Fruit fly (Drosophila melanogaster): Measurements from ENCODE around the gene CG10510.

DNA sequence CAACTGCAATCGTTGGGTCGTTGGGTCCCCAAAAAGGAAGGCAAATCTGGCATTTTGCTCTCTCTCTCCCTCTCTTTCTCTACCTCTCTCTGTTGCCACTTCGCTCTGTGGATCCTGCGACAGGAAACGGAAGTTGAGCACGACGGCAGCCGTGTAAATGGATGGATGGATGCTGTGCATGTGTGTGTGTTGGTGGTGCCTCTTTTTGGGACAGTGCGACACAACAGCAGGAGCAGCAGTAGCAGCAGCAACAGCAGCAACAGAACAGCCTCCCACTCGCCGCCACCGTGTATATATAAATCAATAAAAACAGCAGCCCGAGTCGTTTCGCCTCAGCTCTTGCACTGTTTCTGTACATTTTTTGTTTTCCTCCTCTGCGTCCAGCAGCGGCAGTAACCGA, 17.9 kb downstream of the CG10510 start:
- no peak for TF ChIP-seq cnc (optimal IDR thresholded peaks at IDR 0.05)
- no peak for TF ChIP-seq CG7101 (tag; optimal IDR thresholded peaks at IDR 0.05)
- TF ChIP-seq bab1 (GFP tag; optimal IDR thresholded peaks at IDR 0.05), result no peak
- no peak for TF ChIP-seq Clk (GFP tag; optimal IDR thresholded peaks at IDR 0.05)
- no peak for TF ChIP-seq Hr96 (GFP tag; optimal IDR thresholded peaks at IDR 0.05)
- TF ChIP-seq tj (GFP tag; optimal IDR thresholded peaks at IDR 0.05), result no peak
- TF ChIP-seq kay (GFP tag; ENCODE audit: borderline replicate concordance), result no peak
- no peak for TF ChIP-seq Crg-1 (GFP tag; optimal IDR thresholded peaks at IDR 0.05)
